Fruit fly (Drosophila melanogaster): ENCODE measurements around the gene GstT4.
A peak's percentile ranks its signal among the peaks of the same experiment; 100 is the strongest.

GstT4 gene

dm6 chrX:13396378-13397099, 8.0 kb upstream of the GstT4 start, which contains the start of gene Bcat (continued):
- TF ChIP-seq fd59A (GFP tag; optimal IDR thresholded peaks at IDR 0.05), result peak; percentile 10
- TF ChIP-seq lz (GFP tag; optimal IDR thresholded peaks at IDR 0.05), result peak; percentile 66
- peak; percentile 43 for TF ChIP-seq spab (GFP tag; optimal IDR thresholded peaks at IDR 0.05)
- peak; percentile 66 for TF ChIP-seq CG8632 (GFP tag; optimal IDR thresholded peaks at IDR 0.05)
- peak; percentile 38; the same call in 1 of the 2 replicates for TF ChIP-seq CG15336 (GFP tag; IDR thresholded peaks at IDR 0.05)
- no peak for TF ChIP-seq Gug (GFP tag; IDR thresholded peaks at IDR 0.05)
- peak; percentile 4 for TF ChIP-seq fkh (GFP tag; optimal IDR thresholded peaks at IDR 0.05)
- TF ChIP-seq fd85E (GFP tag; optimal IDR thresholded peaks at IDR 0.05), result no peak
- peak; percentile 43 for TF ChIP-seq CG10669 (GFP tag; optimal IDR thresholded peaks at IDR 0.05)
- TF ChIP-seq Hr38 (GFP tag; optimal IDR thresholded peaks at IDR 0.05), result no peak
- peak; percentile 46 for TF ChIP-seq CG7368 (GFP tag; optimal IDR thresholded peaks at IDR 0.05)
- no peak for TF ChIP-seq Lpt (GFP tag; optimal IDR thresholded peaks at IDR 0.05)
- TF ChIP-seq eg (GFP tag; IDR thresholded peaks at IDR 0.05), result peak; percentile 53; the same call in 2 of the 3 replicates
- TF ChIP-seq Smox (GFP tag; optimal IDR thresholded peaks at IDR 0.05), result peak; percentile 59
- peak; percentile 55 for TF ChIP-seq CG3919 (GFP tag; optimal IDR thresholded peaks at IDR 0.05)
- TF ChIP-seq cyc (GFP tag; optimal IDR thresholded peaks at IDR 0.05), result peak; percentile 60
- TF ChIP-seq topi (GFP tag; optimal IDR thresholded peaks at IDR 0.05), result peak; percentile 66
- peak; percentile 49 for TF ChIP-seq vri (GFP tag; optimal IDR thresholded peaks at IDR 0.05)
- peak; percentile 14 for TF ChIP-seq CG1621 (tag; optimal IDR thresholded peaks at IDR 0.05)
- TF ChIP-seq CG11902 (GFP tag; optimal IDR thresholded peaks at IDR 0.05), result peak; percentile 46
- peak; percentile 28 for TF ChIP-seq Eip75B (GFP tag; optimal IDR thresholded peaks at IDR 0.05)
- TF ChIP-seq salr (GFP tag; optimal IDR thresholded peaks at IDR 0.05), result peak in 1 of 2 experiments; percentile 70
- peak; percentile 84 for TF ChIP-seq esn (GFP tag; optimal IDR thresholded peaks at IDR 0.05)
- TF ChIP-seq CG6276 (GFP tag; optimal IDR thresholded peaks at IDR 0.05), result peak; percentile 78
- 0 out of 3 replicates have a peak, but pooled peaks have one; percentile 49 for TF ChIP-seq CG6163 (GFP tag; IDR thresholded peaks at IDR 0.05)

- TF ChIP-seq dac (GFP tag; optimal IDR thresholded peaks at IDR 0.05) (no peak), pdm3 (GFP tag; optimal IDR thresholded peaks at IDR 0.05) (no peak), Smox (GFP tag; optimal IDR thresholded peaks at IDR 0.05) (no peak), ss (GFP tag; optimal IDR thresholded peaks at IDR 0.05) (no peak), cyc (GFP tag; optimal IDR thresholded peaks at IDR 0.05) (no peak), Hr39 (GFP tag; optimal IDR thresholded peaks at IDR 0.05) (no peak), Lpt (GFP tag; optimal IDR thresholded peaks at IDR 0.05) (no peak), CG6276 (GFP tag; optimal IDR thresholded peaks at IDR 0.05) (no peak), CG32006 (GFP tag; optimal IDR thresholded peaks at IDR 0.05) (no peak), svp (GFP tag) (no peak)
Observed at dm6 chrX:13397610-13398009, 6.9 kb upstream of the GstT4 start.

DNA sequence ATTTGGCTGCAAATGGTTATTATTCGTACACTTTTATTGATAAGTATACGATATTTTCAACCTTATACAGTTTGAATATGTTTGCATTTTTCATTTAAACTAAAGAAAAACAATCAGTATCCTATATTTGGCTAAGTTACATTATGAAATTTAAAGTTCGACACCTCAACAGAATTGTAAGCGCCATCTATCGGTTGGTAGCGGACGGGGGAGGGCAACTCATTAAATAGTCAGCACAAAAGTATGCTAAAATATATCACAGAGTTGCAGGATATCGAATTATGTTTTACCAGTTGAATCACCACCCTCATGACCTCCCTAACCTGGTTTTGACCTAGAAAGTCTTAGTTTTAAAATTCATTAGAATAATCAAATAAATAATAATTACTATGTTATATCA, 3.3 kb upstream of the GstT4 start:
- TF ChIP-seq esn (GFP tag; optimal IDR thresholded peaks at IDR 0.05), result peak; percentile 0
- TF ChIP-seq Smox (GFP tag; optimal IDR thresholded peaks at IDR 0.05), result no peak
- peak; percentile 8 for TF ChIP-seq CG3919 (GFP tag; optimal IDR thresholded peaks at IDR 0.05)
- TF ChIP-seq Eip78C (GFP tag), result peak; percentile 82
- TF ChIP-seq CG3032 (tag; optimal IDR thresholded peaks at IDR 0.05), result no peak
- no peak for TF ChIP-seq CG6792 (GFP tag; optimal IDR thresholded peaks at IDR 0.05)
- no peak for TF ChIP-seq Lpt (GFP tag; optimal IDR thresholded peaks at IDR 0.05)

dm6 chrX:13402763-13403162, 1.8 kb upstream of the GstT4 start, which contains the start of gene CG12725:
Gene CG12725, minus strand, starts transcription at chrX:13402863.
- no peak for TF ChIP-seq Eip93F (GFP tag; optimal IDR thresholded peaks at IDR 0.05)
- no peak for TF ChIP-seq salr (GFP tag; optimal IDR thresholded peaks at IDR 0.05)
- no peak for TF ChIP-seq fd85E (GFP tag; optimal IDR thresholded peaks at IDR 0.05)
- TF ChIP-seq CG34406 (GFP tag; optimal IDR thresholded peaks at IDR 0.05), result no peak
- TF ChIP-seq acj6 (GFP tag; optimal IDR thresholded peaks at IDR 0.05), result no peak
- TF ChIP-seq net (GFP tag; optimal IDR thresholded peaks at IDR 0.05), result no peak
- TF ChIP-seq Eip78C (GFP tag), result no peak
